Worm (Caenorhabditis elegans) whole organism, early embryonic: ENCODE data around the gene cks-1.

Experiments
- B0310.2 ChIP-seq: sonication (generic microtip); optimal IDR thresholded peaks from 2 replicates; lab custom pipeline; 2016; ENCODE audit warnings: mild to moderate bottlenecking, missing genetic modification characterization, missing compliant biosample characterization
- F13C5.2 ChIP-seq: sonication (generic microtip); optimal IDR thresholded peaks from 2 replicates; lab custom pipeline; 2017; ENCODE audit warnings: mild to moderate bottlenecking, missing genetic modification characterization, inconsistent platforms, missing compliant biosample characterization
- aly-1 ChIP-seq: sonication (generic microtip); optimal IDR thresholded peaks from 2 replicates; lab custom pipeline; 2016; ENCODE audit warnings: missing genetic modification characterization, missing compliant biosample characterization
- ama-1 ChIP-seq: fragments of 150-350 bp; optimal IDR thresholded peaks from 2 replicates; lab custom pipeline; 2014
- ceh-13 ChIP-seq: fragments of 200-800 bp; sonication (Bioruptor generic); optimal IDR thresholded peaks from 2 replicates; lab custom pipeline; 2018; ENCODE audit warnings: mild to moderate bottlenecking, missing genetic modification characterization, missing compliant biosample characterization
- ceh-36 ChIP-seq: sonication (generic microtip); optimal IDR thresholded peaks from 2 replicates; lab custom pipeline; 2016; ENCODE audit warnings: missing genetic modification characterization, inconsistent platforms, missing compliant biosample characterization
- ets-7 ChIP-seq: sonication (generic microtip); optimal IDR thresholded peaks from 2 replicates; lab custom pipeline; 2016; ENCODE audit warnings: missing genotype, missing genetic modification characterization, missing compliant biosample characterization
- flt-1 ChIP-seq: fragments of 200-800 bp; sonication (Bioruptor generic); IDR thresholded peaks from 2 replicates; pipeline ENCODE4 v1.3.6; 2022; ENCODE audit warnings: missing genetic modification characterization, missing compliant biosample characterization
- hmbx-1 ChIP-seq: sonication (generic microtip); optimal IDR thresholded peaks from 2 replicates; lab custom pipeline; 2016; ENCODE audit warnings: mild to moderate bottlenecking, missing genetic modification characterization, missing compliant biosample characterization
- hmg-4 ChIP-seq: fragments of 200-800 bp; sonication (Bioruptor generic); optimal IDR thresholded peaks from 2 replicates; lab custom pipeline; 2018; ENCODE audit warnings: mild to moderate bottlenecking, missing genetic modification characterization, missing compliant biosample characterization
- hnd-1 ChIP-seq: sonication (generic microtip); optimal IDR thresholded peaks from 2 replicates; lab custom pipeline; 2016; ENCODE audit warnings: missing genetic modification characterization, missing compliant biosample characterization
- pes-1 ChIP-seq: fragments of 200-800 bp; sonication (Bioruptor generic); IDR thresholded peaks from 2 replicates; pipeline ENCODE4 v1.3.6; 2022; ENCODE audit warnings: missing genetic modification reagents, missing genetic modification characterization, missing compliant biosample characterization
- scrt-1 ChIP-seq: fragments of 200-800 bp; sonication (Bioruptor generic); IDR thresholded peaks from 2 replicates; pipeline ENCODE4 v1.3.6; 2022; ENCODE audit warnings: missing genetic modification characterization, missing compliant biosample characterization
- sea-1 ChIP-seq: fragments of 200-800 bp; sonication (Bioruptor generic); conservative IDR thresholded peaks from 2 replicates; pipeline ENCODE4 v1.3.6; 2022; ENCODE audit warnings: missing genetic modification characterization, missing compliant biosample characterization
- tbx-11 ChIP-seq: fragments of 200-800 bp; sonication (Bioruptor generic); IDR thresholded peaks from 2 replicates; pipeline ENCODE4 v1.3.6; 2022; ENCODE audit warnings: missing genetic modification characterization, missing compliant biosample characterization
- tbx-37 ChIP-seq: fragments of 200-800 bp; sonication (Bioruptor generic); conservative IDR thresholded peaks from 2 replicates; pipeline ENCODE4 v1.3.6; 2022; ENCODE audit warnings: missing genetic modification reagents, missing genetic modification characterization, missing compliant biosample characterization
- tra-4 ChIP-seq: sonication (generic microtip); optimal IDR thresholded peaks from 2 replicates; lab custom pipeline; 2017; ENCODE audit warnings: missing genetic modification characterization, missing compliant biosample characterization

The cks-1 gene

ce11 chrIV:8538011-8538658 lies 24.4 kb downstream of the cks-1 start:
- TF ChIP-seq ama-1 (lab: Kevin White, UChicago), result no peak
- no peak for TF ChIP-seq ceh-36 (tag; lab: Kevin White, UChicago)
- no peak for TF ChIP-seq pes-1 (GFP tag; lab: Robert Waterston, UW)
- TF ChIP-seq F13C5.2, result no peak
- TF ChIP-seq hnd-1, result no peak
- TF ChIP-seq scrt-1 (GFP tag; lab: Robert Waterston, UW), result no peak
- TF ChIP-seq aly-1 (tag; lab: Kevin White, UChicago), result no peak
- no peak for TF ChIP-seq hmg-4 (GFP tag; lab: Kevin White, UChicago)
- TF ChIP-seq B0310.2 (tag; lab: Kevin White, UChicago), result no peak
- TF ChIP-seq tbx-37 (GFP tag; lab: Robert Waterston, UW), result no peak
- no peak for TF ChIP-seq flt-1 (GFP tag; lab: Robert Waterston, UW)
- TF ChIP-seq ets-7 (tag; lab: Kevin White, UChicago), result no peak
- TF ChIP-seq tra-4 (tag; lab: Kevin White, UChicago), result no peak
- TF ChIP-seq sea-1 (GFP tag; lab: Robert Waterston, UW), result no peak
- TF ChIP-seq ceh-13, result no peak
- no peak for TF ChIP-seq tbx-11 (GFP tag; lab: Robert Waterston, UW)
- TF ChIP-seq hmbx-1, result no peak

DNA sequence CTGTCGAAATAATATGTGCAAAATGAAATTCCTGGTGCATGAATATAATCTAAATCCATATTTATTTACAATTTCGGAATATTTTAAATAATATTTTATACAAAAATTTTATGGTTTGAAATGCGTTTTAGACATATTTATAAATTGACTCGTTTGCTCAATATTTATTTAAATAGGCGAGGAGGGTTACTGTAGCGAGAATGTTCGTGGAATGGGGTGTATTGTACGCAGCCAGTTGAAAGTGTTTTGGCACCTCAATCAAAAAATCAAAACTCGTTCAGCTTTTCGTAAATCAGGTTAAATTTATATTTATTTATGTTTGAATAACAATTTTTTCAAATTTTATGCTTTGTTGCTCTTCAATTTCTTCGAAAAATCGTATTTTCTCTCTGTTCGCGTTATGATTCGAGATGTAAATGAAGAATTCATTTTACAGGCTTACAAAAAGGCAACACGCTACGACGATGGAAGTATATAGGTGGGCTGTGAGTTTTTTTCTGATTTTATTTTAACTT lies 25.0 kb downstream of the cks-1 start, which contains the start of gene hyl-1:
TSS of gene hyl-1 (plus strand) at position 465 of the 515 bp plus-strand sequence.
- TF ChIP-seq flt-1 (GFP tag; lab: Robert Waterston, UW), result no peak
- no peak for TF ChIP-seq tbx-11 (GFP tag; lab: Robert Waterston, UW)
- TF ChIP-seq pes-1 (GFP tag; lab: Robert Waterston, UW), result no peak
- TF ChIP-seq aly-1 (tag; lab: Kevin White, UChicago), result no peak

DNA sequence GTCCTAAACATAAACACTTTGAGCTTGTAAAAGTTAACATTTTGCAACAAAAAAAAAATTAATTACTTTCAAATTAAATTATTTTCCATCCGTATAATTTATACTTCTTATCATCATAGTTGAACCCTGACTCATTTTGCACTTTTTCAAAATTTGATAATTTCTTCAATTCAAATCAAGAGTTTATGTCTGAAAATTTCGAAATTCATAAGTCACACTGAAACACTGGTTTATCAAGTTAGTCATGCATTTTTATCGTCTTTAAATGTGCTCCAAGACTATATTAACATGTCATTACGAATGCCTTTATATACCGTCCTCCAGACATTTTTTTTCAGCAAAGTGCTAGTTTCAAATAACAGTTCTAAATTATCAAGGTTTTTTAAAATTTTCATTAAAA lies 25.9 kb downstream of the cks-1 start:
- TF ChIP-seq hnd-1, result no peak
- TF ChIP-seq ceh-36 (tag; lab: Kevin White, UChicago), result no peak

DNA sequence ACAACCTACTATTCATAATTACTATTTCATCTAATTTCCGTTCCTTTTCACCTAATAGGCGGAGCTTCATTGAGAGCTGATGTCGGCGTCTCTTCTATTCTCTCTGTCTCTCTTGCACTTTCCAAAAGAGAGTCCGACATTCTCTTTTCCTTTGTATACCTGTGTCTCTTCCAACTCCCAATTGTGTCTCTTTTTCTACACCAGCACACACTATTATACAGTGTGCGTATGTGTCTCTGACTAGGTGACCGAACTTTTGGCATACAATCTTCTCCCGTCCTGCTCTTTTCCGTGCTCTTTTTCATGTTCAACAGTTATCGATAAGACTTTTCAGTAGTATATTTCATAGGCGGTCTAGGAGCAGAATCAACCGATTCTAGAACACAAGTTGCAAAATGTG lies 26.5 kb downstream of the cks-1 start:
- TF ChIP-seq F13C5.2, result peak; percentile 19
- no peak for TF ChIP-seq aly-1 (tag; lab: Kevin White, UChicago)

ce11 chrIV:8542272-8542671 lies 28.6 kb downstream of the cks-1 start:
- TF ChIP-seq flt-1 (GFP tag; lab: Robert Waterston, UW) (no peak), hmbx-1 (no peak), ets-7 (tag; lab: Kevin White, UChicago) (no peak)

DNA sequence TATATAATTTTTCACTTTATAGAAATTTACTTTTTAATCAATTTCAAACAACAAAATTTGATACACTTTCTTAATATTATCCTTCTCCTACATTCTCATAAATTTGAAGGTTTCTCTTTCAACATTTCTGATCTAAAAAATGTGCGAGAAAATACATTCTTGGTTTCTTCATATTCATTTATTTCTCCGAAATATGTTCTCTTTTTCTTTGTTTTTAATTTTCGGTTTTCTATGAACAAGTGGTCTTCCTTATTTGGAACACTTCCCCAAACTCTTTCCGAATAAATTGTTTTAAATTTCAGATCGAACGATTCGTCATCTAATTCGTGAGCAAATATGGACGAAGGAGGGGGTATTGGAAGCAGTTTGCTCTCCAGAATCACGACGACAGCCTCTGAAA lies 45.4 kb downstream of the cks-1 start, which contains the start of gene npr-22:
TSS of gene npr-22 (plus strand) at position 301 of the 400 bp plus-strand sequence.
- TF ChIP-seq flt-1 (GFP tag; lab: Robert Waterston, UW), result no peak
- no peak for TF ChIP-seq hnd-1
- no peak for TF ChIP-seq aly-1 (tag; lab: Kevin White, UChicago)
- TF ChIP-seq ceh-13, result no peak
- no peak for TF ChIP-seq ceh-36 (tag; lab: Kevin White, UChicago)
- no peak for TF ChIP-seq B0310.2 (tag; lab: Kevin White, UChicago)
- no peak for TF ChIP-seq scrt-1 (GFP tag; lab: Robert Waterston, UW)
- no peak for TF ChIP-seq sea-1 (GFP tag; lab: Robert Waterston, UW)
- TF ChIP-seq hmbx-1, result no peak
- TF ChIP-seq ama-1 (lab: Kevin White, UChicago), result no peak
- no peak for TF ChIP-seq tra-4 (tag; lab: Kevin White, UChicago)
- no peak for TF ChIP-seq ets-7 (tag; lab: Kevin White, UChicago)
- TF ChIP-seq F13C5.2, result no peak
